Worm (Caenorhabditis elegans) whole organism, L4 larva: ENCODE data around the gene F11D11.12.
"Not testable (repeated sequence)": the region's sequence is repeated elsewhere in the genome, so short reads cannot be mapped to it uniquely, and the experiment has no call there.

ENCODE experiments used
- F10B5.3 ChIP-seq: sonication (generic microtip); optimal IDR thresholded peaks from 2 replicates; lab custom pipeline; 2016; ENCODE audit warnings: mild to moderate bottlenecking, missing genetic modification characterization, missing compliant biosample characterization
- F26F4.8 ChIP-seq: fragments of 200-800 bp; sonication (Bioruptor generic); conservative IDR thresholded peaks from 2 replicates; pipeline ENCODE4 v1.3.6; 2022; ENCODE audit warnings: missing genetic modification characterization, missing compliant biosample characterization
- ZK546.5 ChIP-seq, 2 experiments: sonication (generic microtip); optimal IDR thresholded peaks; 2 replicates each; lab custom pipeline; 2017; ENCODE audit warnings: missing biosample characterization in 2 of 2, missing genetic modification characterization in 2 of 2
- aly-2 ChIP-seq: sonication (generic microtip); optimal IDR thresholded peaks from 2 replicates; lab custom pipeline; 2018; ENCODE audit warnings: missing biosample characterization, missing genetic modification characterization
- arid-1 ChIP-seq: fragments of 200-800 bp; sonication (Bioruptor generic); conservative IDR thresholded peaks from 2 replicates; pipeline ENCODE4 v1.3.6; 2022; ENCODE audit warnings: missing genetic modification reagents, missing genetic modification characterization, missing compliant biosample characterization
- attf-4 ChIP-seq: sonication (generic microtip); optimal IDR thresholded peaks from 3 replicates; lab custom pipeline; 2017; ENCODE audit warnings: missing biosample characterization, missing genetic modification characterization
- ceh-28 ChIP-seq: fragments of 150-350 bp; optimal IDR thresholded peaks from 2 replicates; lab custom pipeline; 2014; ENCODE audit warnings: missing biosample characterization, missing genetic modification reagents, missing genetic modification characterization
- ceh-62 ChIP-seq: sonication (generic microtip); optimal IDR thresholded peaks from 2 replicates; lab custom pipeline; 2017; ENCODE audit warnings: missing biosample characterization, missing genetic modification characterization
- ceh-82 ChIP-seq: sonication (generic microtip); optimal IDR thresholded peaks from 2 replicates; lab custom pipeline; 2017; ENCODE audit warnings: missing biosample characterization, missing genetic modification characterization
- ces-1 ChIP-seq: fragments of 150-350 bp; sonication (generic microtip); optimal IDR thresholded peaks from 4 replicates; lab custom pipeline; 2014; ENCODE audit warnings: missing biosample characterization, missing genetic modification reagents, missing genetic modification characterization
- cey-2 ChIP-seq: sonication (generic microtip); optimal IDR thresholded peaks from 3 replicates; lab custom pipeline; 2017; ENCODE audit warnings: missing genetic modification characterization, mild to moderate bottlenecking, missing compliant biosample characterization, antibody characterized with exemption, borderline replicate concordance; ENCODE audit not compliant: insufficient read depth
- ctbp-1 ChIP-seq: fragments of 200-800 bp; sonication (Bioruptor generic); IDR thresholded peaks from 2 replicates; pipeline ENCODE4 v1.3.6; 2022; ENCODE audit warnings: missing genetic modification reagents, missing genetic modification characterization, missing compliant biosample characterization
- daf-8 ChIP-seq: fragments of 200-800 bp; sonication (Bioruptor generic); IDR thresholded peaks from 2 replicates; pipeline ENCODE4 v1.3.6; 2022; ENCODE audit warnings: missing genetic modification characterization, missing compliant biosample characterization
- dmd-6 ChIP-seq: fragments of 200-800 bp; sonication (Bioruptor generic); IDR thresholded peaks from 2 replicates; pipeline ENCODE4 v1.3.6; 2022; ENCODE audit warnings: missing genetic modification reagents, missing genetic modification characterization, missing compliant biosample characterization
- dmd-9 ChIP-seq: fragments of 200-800 bp; sonication (Bioruptor generic); IDR thresholded peaks from 2 replicates; pipeline ENCODE4 v1.3.6; 2022; ENCODE audit warnings: missing genetic modification reagents, missing genetic modification characterization, missing compliant biosample characterization
- lin-1 ChIP-seq: fragments of 200-800 bp; sonication (Bioruptor generic); IDR thresholded peaks from 2 replicates; pipeline ENCODE4 v1.3.6; 2022; ENCODE audit warnings: missing genetic modification reagents, missing genetic modification characterization, missing compliant biosample characterization
- lin-29 ChIP-seq: fragments of 200-800 bp; sonication (Bioruptor generic); IDR thresholded peaks from 2 replicates; pipeline ENCODE4 v1.3.6; 2022; ENCODE audit warnings: missing genetic modification reagents, missing genetic modification characterization, missing compliant biosample characterization
- mdt-29 ChIP-seq: fragments of 200-800 bp; sonication (Bioruptor generic); IDR thresholded peaks from 2 replicates; pipeline ENCODE4 v1.3.6; 2022; ENCODE audit warnings: missing genetic modification reagents, missing genetic modification characterization, missing compliant biosample characterization
- mxl-3 ChIP-seq: fragments of 200-800 bp; sonication (Bioruptor generic); optimal IDR thresholded peaks from 2 replicates; lab custom pipeline; 2018; ENCODE audit warnings: mild to moderate bottlenecking, missing genetic modification characterization, missing compliant biosample characterization
- nhr-102 ChIP-seq: sonication (generic microtip); optimal IDR thresholded peaks from 2 replicates; lab custom pipeline; 2016; ENCODE audit warnings: mild to moderate bottlenecking, missing genetic modification characterization, moderate library complexity, missing compliant biosample characterization
- nhr-111 ChIP-seq: fragments of 200-800 bp; sonication (Bioruptor generic); optimal IDR thresholded peaks from 2 replicates; lab custom pipeline; 2018; ENCODE audit warnings: mild to moderate bottlenecking, missing genetic modification characterization, missing compliant biosample characterization
- nhr-28 ChIP-seq: fragments of 150-350 bp; optimal IDR thresholded peaks from 2 replicates; lab custom pipeline; 2014; ENCODE audit warnings: missing biosample characterization, missing genetic modification characterization
- php-3 ChIP-seq: fragments of 200-800 bp; sonication (Bioruptor generic); IDR thresholded peaks from 2 replicates; pipeline ENCODE4 v1.3.6; 2022; ENCODE audit warnings: missing genetic modification reagents, missing genetic modification characterization, missing compliant biosample characterization
- pqm-1 ChIP-seq: sonication (generic microtip); optimal IDR thresholded peaks from 2 replicates; lab custom pipeline; 2017; ENCODE audit warnings: missing biosample characterization, missing genetic modification characterization
- rbr-2 ChIP-seq: sonication (generic microtip); optimal IDR thresholded peaks from 2 replicates; lab custom pipeline; 2016; ENCODE audit warnings: missing genotype, missing genetic modification characterization, missing compliant biosample characterization
- saeg-2 ChIP-seq: fragments of 200-800 bp; sonication (Bioruptor generic); IDR thresholded peaks from 2 replicates; pipeline ENCODE4 v1.3.6; 2022; ENCODE audit warnings: missing genetic modification reagents, missing genetic modification characterization, missing compliant biosample characterization
- set-16 ChIP-seq: fragments of 200-800 bp; sonication (Bioruptor generic); IDR thresholded peaks from 2 replicates; pipeline ENCODE4 v1.3.6; 2022; ENCODE audit warnings: missing genetic modification reagents, missing genetic modification characterization, missing compliant biosample characterization
- snpc-1.2 ChIP-seq: fragments of 200-800 bp; sonication (Bioruptor generic); IDR thresholded peaks from 2 replicates; pipeline ENCODE4 v1.3.6; 2022; ENCODE audit warnings: missing genetic modification reagents, missing genetic modification characterization, missing compliant biosample characterization
- snpc-4 ChIP-seq: fragments of 150-350 bp; optimal IDR thresholded peaks from 2 replicates; lab custom pipeline; 2014; ENCODE audit warnings: missing biosample characterization, missing genetic modification characterization
- spr-1 ChIP-seq: sonication (generic microtip); optimal IDR thresholded peaks from 2 replicates; lab custom pipeline; 2016; ENCODE audit warnings: mild to moderate bottlenecking, missing genetic modification characterization, missing compliant biosample characterization
- tra-1 ChIP-seq: fragments of 200-800 bp; sonication (Bioruptor generic); IDR thresholded peaks from 2 replicates; pipeline ENCODE4 v1.3.6; 2022; ENCODE audit warnings: missing genetic modification reagents, missing genetic modification characterization, missing compliant biosample characterization
- unc-62 ChIP-seq, 3 experiments: fragments of 150-350 bp in 1 of 3; sonication (generic microtip); optimal IDR thresholded peaks in 2 of 3; peaks in 1 of 3; 1 replicate in 1 of 3; 2 replicates in 2 of 3; lab custom pipeline; 2014 to 2017; ENCODE audit warnings: missing biosample characterization in 3 of 3, missing genetic modification characterization in 3 of 3, missing genetic modification reagents in 3 of 3, missing genotype in 1 of 3
- vab-7 ChIP-seq: fragments of 200-800 bp; sonication (Bioruptor generic); IDR thresholded peaks from 2 replicates; pipeline ENCODE4 v1.3.6; 2022; ENCODE audit warnings: missing genetic modification reagents, missing genetic modification characterization, missing compliant biosample characterization

F11D11.12 gene

ce11 chrV:18769902-18770301, 19.4 kb upstream of the F11D11.12 start:
- TF ChIP-seq unc-62 (GFP tag; optimal IDR thresholded peaks at IDR 0.05 in 1 of 2; lab: Kevin White, UChicago) = peak in 1 of 2 experiments; percentile 93
- TF ChIP-seq unc-62 (tag; optimal IDR thresholded peaks at IDR 0.05; lab: Kevin White, UChicago) = no peak
- TF ChIP-seq snpc-1.2 = no peak

DNA sequence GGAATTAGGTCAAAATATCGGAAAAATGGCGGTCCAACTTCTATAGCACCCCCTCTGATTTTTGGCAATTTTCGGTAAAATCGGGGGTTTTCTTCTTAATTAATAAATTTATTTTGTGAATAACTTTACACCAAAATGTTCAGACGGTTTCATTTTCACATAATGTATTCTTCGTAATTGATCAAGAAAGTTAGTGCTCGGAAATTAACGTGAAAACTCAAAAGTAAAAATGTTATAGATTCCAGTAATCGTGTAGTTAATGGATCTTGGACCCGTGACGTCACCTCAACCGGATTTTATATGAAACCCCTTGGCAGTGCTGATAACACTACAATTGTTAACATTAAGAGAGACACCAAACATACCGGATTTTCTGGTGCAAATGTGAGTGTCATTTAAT, 11.6 kb upstream of the F11D11.12 start, which contains the start of gene F11D11.22:
Gene F11D11.22 (plus strand): TSS at position 301 of the 400 bp plus-strand sequence.
- not testable (repeated sequence) for TF ChIP-seq ZK546.5 (tag; optimal IDR thresholded peaks at IDR 0.05; lab: Kevin White, UChicago); ctbp-1 (GFP tag; lab: Robert Waterston, UW); lin-1 (GFP tag; lab: Robert Waterston, UW)

- TF ChIP-seq saeg-2 (GFP tag; lab: Robert Waterston, UW) (no peak), php-3 (GFP tag; lab: Robert Waterston, UW) (no peak), rbr-2 (tag; lab: Kevin White, UChicago) (no peak), mdt-29 (GFP tag; lab: Robert Waterston, UW) (no peak)
Observed at ce11 chrV:18761078-18761477, 10.6 kb upstream of the F11D11.12 start, which contains the start of gene F11D11.4. Gene F11D11.4, plus strand, starts transcription at chrV:18761378.

- no peak for TF ChIP-seq ceh-28
- no peak for TF ChIP-seq arid-1 (GFP tag; lab: Robert Waterston, UW)
- TF ChIP-seq nhr-28 = no peak
- no peak for TF ChIP-seq attf-4 (tag; lab: Kevin White, UChicago)
- TF ChIP-seq cey-2 = no peak
- TF ChIP-seq ces-1 = no peak
Observed at ce11 chrV:18760174-18760573, 9.7 kb upstream of the F11D11.12 start, which contains the start of gene F11D11.3. Gene F11D11.3, minus strand, starts transcription at chrV:18760274.

- TF ChIP-seq vab-7; ZK546.5 (tag; optimal IDR thresholded peaks at IDR 0.05; lab: Kevin White, UChicago); nhr-111 (GFP tag; lab: Kevin White, UChicago): not testable (repeated sequence)
Observed at ce11 chrV:18754328-18754727, 3.8 kb upstream of the F11D11.12 start, which contains the start of gene clec-254. Gene clec-254, minus strand, starts transcription at chrV:18754428.

ce11 chrV:18753036-18753435, 2.6 kb upstream of the F11D11.12 start, which contains the start of gene F11D11.6:
Gene F11D11.6, minus strand, starts transcription at chrV:18753136.
- TF ChIP-seq F26F4.8 (GFP tag; lab: Robert Waterston, UW) (no peak), ces-1 (no peak), pqm-1 (tag; lab: Kevin White, UChicago) (no peak), aly-2 (no peak), tra-1 (GFP tag; lab: Robert Waterston, UW) (no peak), ceh-62 (tag; lab: Kevin White, UChicago) (no peak), set-16 (no peak), snpc-1.2 (no peak), dmd-6 (no peak), spr-1 (no peak), cey-2 (no peak), snpc-4 (tag; lab: Kevin White, UChicago) (no peak), daf-8 (no peak), ceh-82 (no peak), F10B5.3 (tag; lab: Kevin White, UChicago) (no peak), dmd-9 (no peak), rbr-2 (tag; lab: Kevin White, UChicago) (no peak), lin-29 (GFP tag; lab: Robert Waterston, UW) (no peak), nhr-102 (tag; lab: Kevin White, UChicago) (no peak), mxl-3 (no peak)
